Worm (Caenorhabditis elegans): Measurements from ENCODE around the gene F46B6.9.

The F46B6.9 gene

DNA sequence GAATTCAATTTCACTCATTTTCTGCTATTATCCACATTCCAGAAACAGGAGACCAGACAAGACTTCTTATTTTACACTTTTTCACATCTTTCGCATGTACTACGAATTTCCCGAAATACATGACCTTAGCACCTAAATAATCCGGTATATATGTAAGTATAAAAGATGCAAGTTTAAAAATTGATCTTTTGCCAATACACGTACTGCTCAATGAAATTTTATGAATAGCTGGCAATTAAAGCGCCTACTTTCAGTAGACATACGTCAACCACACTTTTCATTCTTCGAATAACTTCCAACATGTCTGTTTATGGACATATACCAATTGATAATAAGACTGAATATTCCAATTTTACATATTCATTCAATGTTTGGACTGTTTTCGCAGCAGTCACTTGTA is 6.5 kb downstream of the F46B6.9 start, which contains the start of gene sru-39:
Gene sru-39, plus strand, starts transcription at position 301 of the 400 bp plus-strand sequence.
- no peak for TF ChIP-seq nhr-11 (tag; optimal IDR thresholded peaks at IDR 0.05)
- TF ChIP-seq elt-2 (tag; optimal IDR thresholded peaks at IDR 0.05): no peak
- TF ChIP-seq mec-3 (tag; optimal IDR thresholded peaks at IDR 0.05; ENCODE audit: borderline replicate concordance): no peak
- TF ChIP-seq dmd-4 (tag; optimal IDR thresholded peaks at IDR 0.05; ENCODE audit: borderline replicate concordance): no peak
- TF ChIP-seq unc-3 (GFP tag; conservative IDR thresholded peaks at IDR 0.05): no peak
- TF ChIP-seq unc-3 (tag; optimal IDR thresholded peaks at IDR 0.05): no peak
- TF ChIP-seq ceh-30 (tag; optimal IDR thresholded peaks at IDR 0.05): no peak
- TF ChIP-seq unc-55 (GFP tag; optimal IDR thresholded peaks at IDR 0.05): no peak
- no peak for TF ChIP-seq npax-4 (tag; optimal IDR thresholded peaks at IDR 0.05)
- no peak for TF ChIP-seq zip-5 (tag; optimal IDR thresholded peaks at IDR 0.05)
- no peak for TF ChIP-seq ceh-31 (tag; optimal IDR thresholded peaks at IDR 0.05)
- TF ChIP-seq ceh-19 (GFP tag; optimal IDR thresholded peaks at IDR 0.05): no peak
- TF ChIP-seq hlh-8 (tag; optimal IDR thresholded peaks at IDR 0.05): no peak
- TF ChIP-seq pqm-1 (tag; optimal IDR thresholded peaks at IDR 0.05): no peak

DNA sequence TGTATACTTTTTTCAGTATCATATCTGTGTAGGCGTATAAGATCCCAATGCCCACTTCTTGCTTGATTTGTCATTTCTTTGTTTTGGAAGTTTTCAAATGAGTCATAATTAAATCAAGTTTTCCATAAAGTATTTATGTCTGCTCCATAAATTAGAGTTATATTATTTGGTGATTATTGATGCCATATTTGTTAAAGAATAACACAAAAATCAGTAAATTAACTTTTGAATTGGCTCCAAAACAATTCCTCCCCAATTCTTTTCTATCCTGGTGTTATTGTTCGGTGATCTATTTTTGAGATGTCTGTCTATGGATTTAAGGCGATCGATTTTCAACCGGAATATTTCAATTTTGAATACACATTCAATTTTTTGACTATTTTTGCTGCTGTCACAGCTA is 8.5 kb downstream of the F46B6.9 start, which contains the start of gene sru-37:
Gene sru-37, plus strand, starts transcription at position 301 of the 400 bp plus-strand sequence.
- TF ChIP-seq che-1 (tag; optimal IDR thresholded peaks at IDR 0.05) (no peak), lin-11 (tag; optimal IDR thresholded peaks at IDR 0.05) (no peak), unc-86 (tag; optimal IDR thresholded peaks at IDR 0.05) (no peak), ztf-16 (tag; optimal IDR thresholded peaks at IDR 0.05) (no peak), zip-5 (tag; optimal IDR thresholded peaks at IDR 0.05) (no peak), dve-1 (tag; optimal IDR thresholded peaks at IDR 0.05) (no peak), unc-42 (tag; optimal IDR thresholded peaks at IDR 0.05) (no peak), madf-2 (tag; optimal IDR thresholded peaks at IDR 0.05) (no peak), K09A11.1 (tag; optimal IDR thresholded peaks at IDR 0.05; ENCODE audit: insufficient read depth) (no peak), hlh-30 (tag; optimal IDR thresholded peaks at IDR 0.05; ENCODE audit: insufficient read depth) (no peak), ceh-34 (tag; optimal IDR thresholded peaks at IDR 0.05) (no peak), tbx-2 (tag; optimal IDR thresholded peaks at IDR 0.05) (no peak), ref-2 (tag; optimal IDR thresholded peaks at IDR 0.05) (no peak), fax-1 (tag; optimal IDR thresholded peaks at IDR 0.05) (no peak), pax-1 (tag; optimal IDR thresholded peaks at IDR 0.05) (no peak), hlh-13 (GFP tag; optimal IDR thresholded peaks at IDR 0.05) (no peak), F13H6.1 (tag; optimal IDR thresholded peaks at IDR 0.05) (no peak), K02D7.2 (tag; optimal IDR thresholded peaks at IDR 0.05) (no peak)

- no peak for TF ChIP-seq pros-1 (tag; optimal IDR thresholded peaks at IDR 0.05)
- no peak for TF ChIP-seq sox-2 (GFP tag; IDR thresholded peaks at IDR 0.05)
- no peak for TF ChIP-seq T23F11.4 (GFP tag; optimal IDR thresholded peaks at IDR 0.05)
- no peak for TF ChIP-seq rnt-1 (tag; optimal IDR thresholded peaks at IDR 0.05)
- TF ChIP-seq hlh-13 (GFP tag; optimal IDR thresholded peaks at IDR 0.05): no peak
- no peak for TF ChIP-seq lim-6 (tag; optimal IDR thresholded peaks at IDR 0.05)
- TF ChIP-seq madf-2 (tag; optimal IDR thresholded peaks at IDR 0.05): no peak
- no peak for TF ChIP-seq ceh-30 (tag; optimal IDR thresholded peaks at IDR 0.05)
- no peak for TF ChIP-seq pag-3 (tag; optimal IDR thresholded peaks at IDR 0.05; ENCODE audit: borderline replicate concordance)
Measured at ce11 chrV:9811154-9811553, 14.5 kb downstream of the F46B6.9 start, which contains the start of gene sru-29. Gene sru-29, plus strand, starts transcription at chrV:9811454.

ce11 chrV:9812216-9812615 is 15.6 kb downstream of the F46B6.9 start:
- TF ChIP-seq nhr-232 (tag; optimal IDR thresholded peaks at IDR 0.05) (no peak), mec-3 (tag; optimal IDR thresholded peaks at IDR 0.05; ENCODE audit: borderline replicate concordance) (no peak), ceh-18 (tag; optimal IDR thresholded peaks at IDR 0.05) (no peak), fkh-6 (tag; optimal IDR thresholded peaks at IDR 0.05) (no peak), fax-1 (tag; optimal IDR thresholded peaks at IDR 0.05) (no peak), nfya-1 (tag; optimal IDR thresholded peaks at IDR 0.05) (no peak), unc-86 (tag; optimal IDR thresholded peaks at IDR 0.05) (no peak), madf-2 (tag; optimal IDR thresholded peaks at IDR 0.05) (no peak), ceh-2 (tag; optimal IDR thresholded peaks at IDR 0.05) (no peak), sox-2 (GFP tag; IDR thresholded peaks at IDR 0.05) (no peak), ztf-16 (tag; optimal IDR thresholded peaks at IDR 0.05) (no peak), ets-4 (tag; optimal IDR thresholded peaks at IDR 0.05) (no peak), dve-1 (tag; optimal IDR thresholded peaks at IDR 0.05) (no peak)
